Worm (Caenorhabditis elegans) whole organism, L1 larva: ENCODE data around the gene F28B12.1.

Source experiments
- C16A3.4 ChIP-seq: fragments of 150-350 bp; optimal IDR thresholded peaks from 2 replicates; lab custom pipeline; 2014; ENCODE audit warnings: missing biosample characterization, missing genetic modification characterization
- aha-1 ChIP-seq: fragments of 150-350 bp; optimal IDR thresholded peaks from 2 replicates; lab custom pipeline; 2014; ENCODE audit warnings: missing biosample characterization, missing genetic modification characterization
- ama-1 ChIP-seq: fragments of 150-350 bp; optimal IDR thresholded peaks from 2 replicates; lab custom pipeline; 2014
- blmp-1 ChIP-seq: fragments of 150-350 bp; optimal IDR thresholded peaks from 2 replicates; lab custom pipeline; 2014; ENCODE audit warnings: missing biosample characterization, missing genetic modification characterization
- ceh-63 ChIP-seq: fragments of 200-800 bp; sonication (Bioruptor generic); optimal IDR thresholded peaks from 2 replicates; lab custom pipeline; 2018; ENCODE audit warnings: mild to moderate bottlenecking, missing genetic modification characterization, missing compliant biosample characterization
- ceh-88 ChIP-seq: fragments of 200-800 bp; sonication (Bioruptor generic); IDR thresholded peaks from 2 replicates; pipeline ENCODE4 v1.3.6; 2022; ENCODE audit warnings: missing genetic modification characterization, missing compliant biosample characterization
- dpl-1 ChIP-seq, 3 experiments: fragments of 150-350 bp in 2 of 3; sonication (generic microtip) in 1 of 3; optimal IDR thresholded peaks; 2 replicates each; lab custom pipeline; 2014 to 2017; ENCODE audit warnings: missing biosample characterization in 3 of 3, missing genetic modification characterization in 3 of 3, missing genetic modification reagents in 3 of 3
- dsc-1 ChIP-seq: sonication (generic microtip); optimal IDR thresholded peaks from 2 replicates; lab custom pipeline; 2016; ENCODE audit warnings: mild to moderate bottlenecking, missing genetic modification characterization, missing compliant biosample characterization
- efl-3 ChIP-seq: fragments of 200-800 bp; sonication (Bioruptor generic); optimal IDR thresholded peaks from 2 replicates; lab custom pipeline; 2018; ENCODE audit warnings: mild to moderate bottlenecking, missing genetic modification characterization, missing compliant biosample characterization
- elt-2 ChIP-seq: sonication (generic microtip); optimal IDR thresholded peaks from 2 replicates; lab custom pipeline; 2016; ENCODE audit warnings: missing genetic modification characterization, mild to moderate bottlenecking, inconsistent platforms, missing compliant biosample characterization, missing genetic modification reagents
- elt-3 ChIP-seq, 6 experiments: fragments of 150-350 bp in 1 of 6; sonication (generic microtip); optimal IDR thresholded peaks; 2 replicates each; lab custom pipeline; 2017 to 2018; ENCODE audit warnings: missing biosample characterization in 6 of 6, missing genetic modification characterization in 6 of 6, inconsistent platforms in 1 of 6
- ets-5 ChIP-seq: fragments of 200-800 bp; sonication (Bioruptor generic); IDR thresholded peaks from 2 replicates; pipeline ENCODE4 v1.3.6; 2022; ENCODE audit warnings: missing genetic modification characterization, missing compliant biosample characterization
- fkh-10 ChIP-seq: sonication (generic microtip); optimal IDR thresholded peaks from 2 replicates; lab custom pipeline; 2017; ENCODE audit warnings: missing biosample characterization, missing genetic modification reagents, missing genetic modification characterization
- fkh-4 ChIP-seq: sonication (generic microtip); optimal IDR thresholded peaks from 2 replicates; lab custom pipeline; 2016; ENCODE audit warnings: missing compliant biosample characterization, missing genetic modification characterization, borderline replicate concordance
- fkh-8 ChIP-seq: sonication (generic microtip); optimal IDR thresholded peaks from 2 replicates; lab custom pipeline; 2016; ENCODE audit warnings: mild to moderate bottlenecking, missing genetic modification characterization, missing compliant biosample characterization
- hlh-4 ChIP-seq: sonication (generic microtip); optimal IDR thresholded peaks from 2 replicates; lab custom pipeline; 2016; ENCODE audit warnings: mild to moderate bottlenecking, missing genetic modification characterization, missing compliant biosample characterization
- lin-14 ChIP-seq: fragments of 200-800 bp; sonication (Bioruptor generic); optimal IDR thresholded peaks from 2 replicates; lab custom pipeline; 2018; ENCODE audit warnings: mild to moderate bottlenecking, missing genetic modification characterization, moderate library complexity, missing compliant biosample characterization
- lin-39 ChIP-seq: fragments of 150-350 bp; optimal IDR thresholded peaks from 2 replicates; lab custom pipeline; 2014; ENCODE audit warnings: missing biosample characterization, missing genetic modification reagents, missing genetic modification characterization
- mab-9 ChIP-seq: fragments of 200-800 bp; sonication (Bioruptor generic); IDR thresholded peaks from 2 replicates; pipeline ENCODE4 v1.3.6; 2022; ENCODE audit warnings: missing genetic modification reagents, missing genetic modification characterization, missing compliant biosample characterization
- mdl-1 ChIP-seq, 2 experiments: fragments of 150-350 bp; optimal IDR thresholded peaks; 2 replicates each; lab custom pipeline; 2014 to 2017; ENCODE audit warnings: missing biosample characterization in 2 of 2, missing genetic modification characterization in 2 of 2, inconsistent platforms in 1 of 2
- mef-2 ChIP-seq: fragments of 150-350 bp; optimal IDR thresholded peaks from 2 replicates; lab custom pipeline; 2014; ENCODE audit warnings: missing biosample characterization, missing genetic modification characterization
- nhr-12 ChIP-seq: sonication (generic microtip); optimal IDR thresholded peaks from 2 replicates; lab custom pipeline; 2017; ENCODE audit warnings: missing biosample characterization, missing genetic modification characterization
- nhr-20 ChIP-seq: sonication (generic microtip); optimal IDR thresholded peaks from 2 replicates; lab custom pipeline; 2016; ENCODE audit warnings: mild to moderate bottlenecking, missing genetic modification characterization, missing compliant biosample characterization
- nhr-237 ChIP-seq: fragments of 150-350 bp; optimal IDR thresholded peaks from 2 replicates; lab custom pipeline; 2014; ENCODE audit warnings: missing biosample characterization, missing genetic modification characterization
- nhr-28 ChIP-seq: fragments of 150-350 bp; optimal IDR thresholded peaks from 2 replicates; lab custom pipeline; 2014; ENCODE audit warnings: missing biosample characterization, missing genetic modification characterization
- nhr-47 ChIP-seq: sonication (generic microtip); optimal IDR thresholded peaks from 2 replicates; lab custom pipeline; 2016; ENCODE audit warnings: mild to moderate bottlenecking, missing genetic modification characterization, moderate library complexity, missing compliant biosample characterization
- nhr-71 ChIP-seq: sonication (generic microtip); optimal IDR thresholded peaks from 2 replicates; lab custom pipeline; 2016; ENCODE audit warnings: mild to moderate bottlenecking, missing genetic modification characterization, moderate library complexity, missing compliant biosample characterization
- pax-3 ChIP-seq: fragments of 200-800 bp; sonication (Bioruptor generic); optimal IDR thresholded peaks from 2 replicates; lab custom pipeline; 2018; ENCODE audit warnings: mild to moderate bottlenecking, missing genetic modification characterization, moderate library complexity, missing compliant biosample characterization
- pqm-1 ChIP-seq: sonication (generic microtip); optimal IDR thresholded peaks from 3 replicates; lab custom pipeline; 2017; ENCODE audit warnings: missing biosample characterization, missing genetic modification characterization
- rnt-1 ChIP-seq: sonication (generic microtip); optimal IDR thresholded peaks from 2 replicates; lab custom pipeline; 2016; ENCODE audit warnings: mild to moderate bottlenecking, missing genetic modification characterization, moderate library complexity, missing compliant biosample characterization
- snpc-4 ChIP-seq: fragments of 150-350 bp; optimal IDR thresholded peaks from 2 replicates; lab custom pipeline; 2014; ENCODE audit warnings: missing biosample characterization, missing genetic modification characterization
- sox-4 ChIP-seq: sonication (generic microtip); optimal IDR thresholded peaks from 2 replicates; lab custom pipeline; 2016; ENCODE audit warnings: missing genetic modification characterization, missing compliant biosample characterization
- sup-37 ChIP-seq: fragments of 200-800 bp; sonication (Bioruptor generic); optimal IDR thresholded peaks from 2 replicates; lab custom pipeline; 2018; ENCODE audit warnings: mild to moderate bottlenecking, missing genetic modification characterization, missing compliant biosample characterization
- tlp-1 ChIP-seq: fragments of 150-350 bp; optimal IDR thresholded peaks from 2 replicates; lab custom pipeline; 2014; ENCODE audit warnings: missing biosample characterization, missing genetic modification characterization
- unc-130 ChIP-seq: fragments of 150-350 bp; optimal IDR thresholded peaks from 2 replicates; lab custom pipeline; 2017; ENCODE audit warnings: missing biosample characterization, missing genetic modification characterization, inconsistent platforms
- unc-30 ChIP-seq: sonication (generic microtip); optimal IDR thresholded peaks from 2 replicates; lab custom pipeline; 2017; ENCODE audit warnings: missing biosample characterization, missing genetic modification characterization
- unc-62 ChIP-seq: fragments of 150-350 bp; optimal IDR thresholded peaks from 2 replicates; lab custom pipeline; 2014; ENCODE audit warnings: missing biosample characterization, missing genetic modification reagents, missing genetic modification characterization
- unc-86 ChIP-seq: sonication (generic microtip); optimal IDR thresholded peaks from 2 replicates; lab custom pipeline; 2016; ENCODE audit warnings: missing genetic modification characterization, missing compliant biosample characterization
- vab-15 ChIP-seq: sonication (generic microtip); optimal IDR thresholded peaks from 2 replicates; lab custom pipeline; 2017; ENCODE audit warnings: missing genotype, mild to moderate bottlenecking, missing genetic modification characterization, missing compliant biosample characterization
- zag-1 ChIP-seq: fragments of 150-350 bp; optimal IDR thresholded peaks from 2 replicates; lab custom pipeline; 2014; ENCODE audit warnings: missing biosample characterization, missing genetic modification characterization
- ztf-4 ChIP-seq: fragments of 150-350 bp; optimal IDR thresholded peaks from 2 replicates; lab custom pipeline; 2014; ENCODE audit warnings: missing biosample characterization, missing genetic modification characterization

F28B12.1 gene

DNA sequence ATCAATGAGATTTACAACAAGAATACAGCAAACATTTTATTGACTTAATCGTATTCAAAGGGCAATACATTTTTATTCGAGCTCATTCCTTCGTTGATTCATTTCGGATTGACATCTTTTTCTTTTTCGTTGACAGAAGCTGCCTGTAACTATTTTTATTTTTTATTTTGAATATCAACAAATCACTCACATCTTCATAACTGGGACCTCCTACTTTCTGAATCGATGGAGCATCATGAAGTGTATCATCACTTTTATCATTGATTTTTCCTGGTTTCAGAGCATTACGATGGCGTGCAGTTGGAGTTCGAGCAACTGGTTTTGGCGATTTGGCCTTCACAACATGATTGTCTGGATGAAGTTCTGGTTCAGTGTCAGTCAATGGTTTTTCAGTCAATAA, 25.3 kb downstream of the F28B12.1 start, which contains the start of gene B0034.1:
B0034.1 (plus strand) TSS at position 301 of the 400 bp plus-strand sequence.
- TF ChIP-seq aha-1 (tag; lab: Kevin White, UChicago) (no peak), mab-9 (GFP tag; lab: Robert Waterston, UW) (no peak), mef-2 (no peak), unc-130 (tag; lab: Kevin White, UChicago) (no peak), C16A3.4 (no peak), pqm-1 (no peak), elt-2 (tag; lab: Kevin White, UChicago) (no peak), dsc-1 (tag; lab: Kevin White, UChicago) (no peak), ztf-4 (no peak), ama-1 (lab: Kevin White, UChicago) (no peak), lin-39 (tag; lab: Kevin White, UChicago) (no peak), ets-5 (GFP tag; lab: Robert Waterston, UW) (no peak), sox-4 (tag; lab: Kevin White, UChicago) (no peak), zag-1 (no peak)

DNA sequence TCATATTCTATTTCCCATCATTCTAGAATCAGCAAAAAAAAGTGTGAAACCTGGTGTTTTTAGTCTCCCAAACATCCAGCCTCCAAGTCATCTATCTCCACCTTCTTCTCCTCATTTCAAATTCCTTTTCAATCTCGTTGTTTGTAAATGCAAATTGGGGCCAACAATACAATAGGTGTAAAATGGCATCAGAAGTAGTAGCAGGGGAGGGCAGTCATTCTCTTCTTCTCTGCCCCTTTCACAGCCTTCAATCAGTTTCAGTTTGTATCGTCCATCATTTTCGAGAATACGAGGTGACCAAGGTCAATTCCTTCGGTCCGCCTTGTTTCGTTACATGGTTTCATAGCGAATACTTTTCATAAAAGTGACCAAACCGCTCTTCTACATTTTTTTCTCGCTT, 26.6 kb downstream of the F28B12.1 start, which contains the start of gene B0034.4:
B0034.4 (minus strand) TSS at position 229 of the 400 bp plus-strand sequence.
- no peak for TF ChIP-seq nhr-237
- peak; percentile 14 for TF ChIP-seq lin-14 (GFP tag; lab: Kevin White, UChicago)
- no peak for TF ChIP-seq unc-30 (tag; lab: Kevin White, UChicago)

DNA sequence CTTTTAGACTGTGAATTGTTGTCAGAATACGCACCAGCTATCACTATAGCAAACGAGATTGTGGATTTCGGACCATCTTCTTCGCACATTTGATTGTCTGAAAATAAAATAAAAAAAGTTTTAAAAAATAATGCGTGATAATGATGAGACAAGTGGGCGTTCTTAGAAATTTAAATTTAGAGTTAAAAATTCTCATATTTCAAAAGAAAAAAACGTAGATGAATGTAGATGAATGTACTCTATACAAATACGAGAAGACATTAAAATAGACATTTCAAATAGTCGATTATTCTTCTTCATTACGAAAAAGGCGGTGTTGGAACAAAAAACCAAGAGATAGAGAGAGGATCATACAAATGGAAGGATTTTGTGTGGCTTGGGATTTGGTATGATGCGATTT, 32.2 kb downstream of the F28B12.1 start, which contains the start of gene B0034.5:
B0034.5 (minus strand) TSS at position 101 of the 400 bp plus-strand sequence.
- TF ChIP-seq nhr-47 (tag; lab: Kevin White, UChicago): no peak
- no peak for TF ChIP-seq lin-39 (tag; lab: Kevin White, UChicago)
- TF ChIP-seq vab-15 (tag; lab: Kevin White, UChicago): no peak

DNA sequence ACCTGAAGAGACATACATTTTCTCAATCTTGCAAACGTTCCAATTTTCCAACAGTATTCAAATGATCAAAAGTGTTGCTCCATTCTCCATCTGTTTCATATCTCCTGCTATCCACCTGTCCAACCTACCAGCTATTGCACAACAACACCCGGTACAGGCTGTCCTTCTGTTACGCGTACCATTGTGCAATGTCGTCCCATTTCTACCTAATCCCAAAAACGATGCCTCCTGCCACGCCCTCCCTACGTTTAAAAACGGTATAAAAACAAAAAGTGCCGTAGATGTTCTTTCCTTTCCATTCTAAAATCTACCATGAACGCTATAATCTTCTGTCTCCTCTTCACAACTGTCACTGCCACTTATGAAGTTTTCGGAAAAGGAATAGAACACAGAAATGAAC, 45.5 kb downstream of the F28B12.1 start, which contains the start of gene ins-2:
ins-2 (plus strand) TSS at position 301 of the 400 bp plus-strand sequence.
- TF ChIP-seq unc-62 (GFP tag; lab: Kevin White, UChicago) (no peak), nhr-28 (tag; lab: Kevin White, UChicago) (no peak), rnt-1 (tag; lab: Kevin White, UChicago) (no peak), pax-3 (tag; lab: Kevin White, UChicago) (no peak), nhr-20 (tag; lab: Kevin White, UChicago) (no peak), tlp-1 (tag; lab: Kevin White, UChicago) (no peak), sox-4 (tag; lab: Kevin White, UChicago) (no peak), snpc-4 (tag; lab: Kevin White, UChicago) (no peak), unc-86 (tag; lab: Kevin White, UChicago) (no peak), aha-1 (tag; lab: Kevin White, UChicago) (no peak), ztf-4 (no peak), ceh-88 (no peak), dpl-1 (GFP tag; optimal IDR thresholded peaks at IDR 0.05; lab: Kevin White, UChicago) (no peak), elt-3 (tag; optimal IDR thresholded peaks at IDR 0.05; lab: Kevin White, UChicago) (no peak)

DNA sequence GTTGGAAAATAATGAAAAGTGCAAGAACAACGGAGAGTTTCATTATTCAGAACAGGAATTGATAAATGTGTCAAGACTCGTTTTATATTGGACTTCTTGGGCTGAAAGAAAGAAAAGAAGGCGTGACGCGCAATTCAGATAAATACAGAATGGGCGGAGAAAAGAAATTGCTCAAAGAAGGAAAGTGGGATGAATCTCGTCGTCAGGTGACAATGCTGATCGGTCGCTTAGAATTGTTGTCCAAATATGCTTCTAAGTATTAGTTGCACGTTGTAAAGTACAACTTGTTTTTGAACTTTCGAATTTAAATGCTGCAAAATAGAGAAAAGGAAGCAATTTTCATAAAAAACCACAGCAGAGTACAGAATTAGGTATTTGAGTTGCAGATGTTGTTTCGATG, 47.9 kb downstream of the F28B12.1 start, which contains the start of gene ins-3:
ins-3 (minus strand) TSS at position 101 of the 400 bp plus-strand sequence.
- no peak for TF ChIP-seq ama-1 (lab: Kevin White, UChicago)
- no peak for TF ChIP-seq sup-37
- TF ChIP-seq unc-30 (tag; lab: Kevin White, UChicago): no peak
- TF ChIP-seq fkh-4 (tag; lab: Kevin White, UChicago): no peak
- no peak for TF ChIP-seq ceh-63 (GFP tag; lab: Kevin White, UChicago)
- peak; percentile 38 for TF ChIP-seq nhr-71
- no peak for TF ChIP-seq blmp-1 (tag; lab: Kevin White, UChicago)
- peak; percentile 14 for TF ChIP-seq pax-3 (tag; lab: Kevin White, UChicago)
- no peak for TF ChIP-seq fkh-10 (GFP tag; lab: Kevin White, UChicago)
- TF ChIP-seq fkh-8 (tag; lab: Kevin White, UChicago): peak; percentile 65
- no peak for TF ChIP-seq vab-15 (tag; lab: Kevin White, UChicago)
- no peak for TF ChIP-seq tlp-1 (tag; lab: Kevin White, UChicago)
- no peak for TF ChIP-seq rnt-1 (tag; lab: Kevin White, UChicago)
- no peak for TF ChIP-seq mdl-1 (tag; optimal IDR thresholded peaks at IDR 0.05; lab: Kevin White, UChicago)
- TF ChIP-seq zag-1: no peak
- TF ChIP-seq elt-3 (tag; optimal IDR thresholded peaks at IDR 0.05; lab: Kevin White, UChicago): no peak
- TF ChIP-seq nhr-237: no peak
- TF ChIP-seq mef-2: no peak
- no peak for TF ChIP-seq aha-1 (tag; lab: Kevin White, UChicago)
- no peak for TF ChIP-seq hlh-4 (tag; lab: Kevin White, UChicago)
- TF ChIP-seq nhr-12 (tag; lab: Kevin White, UChicago): no peak
- TF ChIP-seq efl-3 (GFP tag; lab: Kevin White, UChicago): no peak
